Worm (Caenorhabditis elegans) whole organism, L1 larva: ENCODE data around the gene F54H5.2.

Experiments used
- elt-2 ChIP-seq: sonication (generic microtip); optimal IDR thresholded peaks from 2 replicates; lab custom pipeline; 2016; ENCODE audit warnings: missing genetic modification characterization, mild to moderate bottlenecking, inconsistent platforms, missing compliant biosample characterization, missing genetic modification reagents
- irx-1 ChIP-seq: sonication (generic microtip); optimal IDR thresholded peaks from 2 replicates; lab custom pipeline; 2016; ENCODE audit warnings: missing genetic modification characterization, missing compliant biosample characterization
- mdl-1 ChIP-seq, 2 experiments: fragments of 150-350 bp; optimal IDR thresholded peaks; 2 replicates each; lab custom pipeline; 2014 to 2017; ENCODE audit warnings: missing biosample characterization in 2 of 2, missing genetic modification characterization in 2 of 2, inconsistent platforms in 1 of 2
- nhr-90 ChIP-seq: sonication (generic microtip); optimal IDR thresholded peaks from 2 replicates; lab custom pipeline; 2016; ENCODE audit warnings: mild to moderate bottlenecking, missing genetic modification characterization, missing compliant biosample characterization; ENCODE audit not compliant: poor library complexity
- sptf-1 ChIP-seq: fragments of 150-350 bp; optimal IDR thresholded peaks from 2 replicates; lab custom pipeline; 2014; ENCODE audit warnings: missing biosample characterization, missing genetic modification characterization
- unc-62 ChIP-seq: fragments of 150-350 bp; optimal IDR thresholded peaks from 2 replicates; lab custom pipeline; 2014; ENCODE audit warnings: missing biosample characterization, missing genetic modification reagents, missing genetic modification characterization
- unc-98 ChIP-seq: fragments of 200-800 bp; sonication (Bioruptor generic); IDR thresholded peaks from 2 replicates; pipeline ENCODE4 v1.3.6; 2022; ENCODE audit warnings: missing genetic modification characterization, missing compliant biosample characterization
- zip-4 ChIP-seq: fragments of 200-800 bp; sonication (Bioruptor generic); optimal IDR thresholded peaks from 2 replicates; lab custom pipeline; 2018; ENCODE audit warnings: mild to moderate bottlenecking, missing genetic modification characterization, moderate library complexity, missing compliant biosample characterization

ce11 chrII:6597507-6597906, 29.8 kb upstream of the F54H5.2 start:
- no peak for TF ChIP-seq nhr-90 (tag; lab: Kevin White, UChicago)
- no peak for TF ChIP-seq sptf-1 (tag; lab: Kevin White, UChicago)
- TF ChIP-seq mdl-1 (tag; optimal IDR thresholded peaks at IDR 0.05; lab: Kevin White, UChicago), result no peak
- TF ChIP-seq unc-62, result no peak
- TF ChIP-seq unc-98 (GFP tag; lab: Robert Waterston, UW), result no peak
- no peak for TF ChIP-seq zip-4 (GFP tag; lab: Kevin White, UChicago)
- no peak for TF ChIP-seq elt-2 (tag; lab: Kevin White, UChicago)
- TF ChIP-seq irx-1 (tag; lab: Kevin White, UChicago), result no peak
